Worm (Caenorhabditis elegans) whole organism, midembryonic: Measurements from ENCODE around the gene str-89.

Experiments used
- T22C8.4 ChIP-seq: fragments of 200-800 bp; sonication (Bioruptor generic); IDR thresholded peaks from 2 replicates; pipeline ENCODE4 v1.3.6; 2022; ENCODE audit warnings: missing genetic modification characterization, missing compliant biosample characterization
- cog-1 ChIP-seq: sonication (generic microtip); optimal IDR thresholded peaks from 2 replicates; lab custom pipeline; 2016; ENCODE audit warnings: missing genetic modification characterization, missing compliant biosample characterization
- flt-1 ChIP-seq: fragments of 200-800 bp; sonication (Bioruptor generic); IDR thresholded peaks from 2 replicates; pipeline ENCODE4 v1.3.6; 2022; ENCODE audit warnings: missing genetic modification characterization, missing compliant biosample characterization
- klf-2 ChIP-seq: fragments of 200-800 bp; sonication (Bioruptor generic); conservative IDR thresholded peaks from 2 replicates; pipeline ENCODE4 v1.3.6; 2022; ENCODE audit warnings: missing genetic modification reagents, missing genetic modification characterization, missing compliant biosample characterization
- med-1 ChIP-seq: sonication (generic microtip); optimal IDR thresholded peaks from 2 replicates; lab custom pipeline; 2017; ENCODE audit warnings: missing genetic modification characterization, mild to moderate bottlenecking, missing compliant biosample characterization, antibody characterized with exemption, missing genetic modification reagents; ENCODE audit not compliant: insufficient read depth
- ref-1 ChIP-seq: fragments of 200-800 bp; sonication (Bioruptor generic); conservative IDR thresholded peaks from 2 replicates; pipeline ENCODE4 v1.3.6; 2022; ENCODE audit warnings: missing genetic modification reagents, missing genetic modification characterization, missing compliant biosample characterization
- tab-1 ChIP-seq: fragments of 200-800 bp; sonication (Bioruptor generic); IDR thresholded peaks from 2 replicates; pipeline ENCODE4 v1.3.6; 2022; ENCODE audit warnings: missing genetic modification characterization, missing compliant biosample characterization
- ztf-23 ChIP-seq: fragments of 200-800 bp; sonication (Bioruptor generic); IDR thresholded peaks from 2 replicates; pipeline ENCODE4 v1.3.6; 2022; ENCODE audit warnings: missing genetic modification reagents, missing genetic modification characterization, missing compliant biosample characterization
- ztf-29 ChIP-seq: fragments of 200-800 bp; sonication (Bioruptor generic); IDR thresholded peaks from 2 replicates; pipeline ENCODE4 v1.3.6; 2022; ENCODE audit warnings: missing genetic modification reagents, missing genetic modification characterization, missing compliant biosample characterization

str-89 gene

ce11 chrV:17684857-17685256, 16.2 kb downstream of the str-89 start, which contains the start of the genes F59A1.16 and F59A1.6:
TSS of gene F59A1.16 (minus strand) at chrV:17684957.
TSS of gene F59A1.6 (plus strand) at chrV:17685141.
- TF ChIP-seq ref-1: no peak
- no peak for TF ChIP-seq med-1 (GFP tag; lab: Kevin White, UChicago)
- no peak for TF ChIP-seq klf-2 (GFP tag; lab: Robert Waterston, UW)
- no peak for TF ChIP-seq cog-1
- no peak for TF ChIP-seq tab-1 (GFP tag; lab: Robert Waterston, UW)
- TF ChIP-seq ztf-29: no peak
- no peak for TF ChIP-seq T22C8.4 (GFP tag; lab: Robert Waterston, UW)
- no peak for TF ChIP-seq ztf-23 (GFP tag; lab: Robert Waterston, UW)
- no peak for TF ChIP-seq flt-1 (GFP tag; lab: Robert Waterston, UW)

ce11 chrV:17686852-17687251, 18.2 kb downstream of the str-89 start, which contains the start of gene F59A1.18:
TSS of gene F59A1.18 (minus strand) at chrV:17686952.
- no peak for TF ChIP-seq med-1 (GFP tag; lab: Kevin White, UChicago)

ce11 chrV:17690922-17691321, 22.3 kb downstream of the str-89 start, which contains the start of gene F59A1.13:
TSS of gene F59A1.13 (minus strand) at chrV:17691022.
- TF ChIP-seq tab-1 (GFP tag; lab: Robert Waterston, UW): no peak
- TF ChIP-seq ztf-29: no peak
- TF ChIP-seq ztf-23 (GFP tag; lab: Robert Waterston, UW): no peak
- TF ChIP-seq T22C8.4 (GFP tag; lab: Robert Waterston, UW): no peak
- no peak for TF ChIP-seq ref-1
- TF ChIP-seq cog-1: no peak
- no peak for TF ChIP-seq klf-2 (GFP tag; lab: Robert Waterston, UW)
- TF ChIP-seq flt-1 (GFP tag; lab: Robert Waterston, UW): no peak
- TF ChIP-seq med-1 (GFP tag; lab: Kevin White, UChicago): no peak

ce11 chrV:17694260-17694659, 25.6 kb downstream of the str-89 start:
- no peak for TF ChIP-seq klf-2 (GFP tag; lab: Robert Waterston, UW)

ce11 chrV:17695802-17696201, 27.2 kb downstream of the str-89 start, which contains the start of gene Y26G10.1:
TSS of gene Y26G10.1 (minus strand) at chrV:17695902.
- TF ChIP-seq klf-2 (GFP tag; lab: Robert Waterston, UW) (no peak), ztf-29 (no peak), tab-1 (GFP tag; lab: Robert Waterston, UW) (no peak), T22C8.4 (GFP tag; lab: Robert Waterston, UW) (no peak), flt-1 (GFP tag; lab: Robert Waterston, UW) (no peak), ztf-23 (GFP tag; lab: Robert Waterston, UW) (no peak), med-1 (GFP tag; lab: Kevin White, UChicago) (no peak), cog-1 (no peak), ref-1 (no peak)

- TF ChIP-seq T22C8.4 (GFP tag; lab: Robert Waterston, UW) (no peak), ztf-23 (GFP tag; lab: Robert Waterston, UW) (no peak), ztf-29 (no peak)
Observed at ce11 chrV:17696753-17697152, 28.1 kb downstream of the str-89 start, which contains the start of gene spp-29. TSS of gene spp-29 (minus strand) at chrV:17696853.

- TF ChIP-seq ztf-29 (no peak), flt-1 (GFP tag; lab: Robert Waterston, UW) (no peak), ref-1 (no peak), cog-1 (no peak), T22C8.4 (GFP tag; lab: Robert Waterston, UW) (no peak), tab-1 (GFP tag; lab: Robert Waterston, UW) (no peak), klf-2 (GFP tag; lab: Robert Waterston, UW) (no peak), med-1 (GFP tag; lab: Kevin White, UChicago) (no peak), ztf-23 (GFP tag; lab: Robert Waterston, UW) (no peak)
Observed at ce11 chrV:17699097-17699496, 30.5 kb downstream of the str-89 start, which contains the start of gene Y26G10.4. TSS of gene Y26G10.4 (minus strand) at chrV:17699197.

- TF ChIP-seq flt-1 (GFP tag; lab: Robert Waterston, UW) (no peak), ztf-23 (GFP tag; lab: Robert Waterston, UW) (no peak), klf-2 (GFP tag; lab: Robert Waterston, UW) (no peak), cog-1 (no peak), T22C8.4 (GFP tag; lab: Robert Waterston, UW) (no peak), ztf-29 (no peak), med-1 (GFP tag; lab: Kevin White, UChicago) (no peak), tab-1 (GFP tag; lab: Robert Waterston, UW) (no peak), ref-1 (no peak)
Observed at ce11 chrV:17699659-17700058, 31.0 kb downstream of the str-89 start, which contains the start of gene Y26G10.6. TSS of gene Y26G10.6 (plus strand) at chrV:17699959.

ce11 chrV:17700728-17701262, 32.2 kb downstream of the str-89 start, which contains the start of the genes Y26G10.5 and srh-32:
TSS of gene Y26G10.5 (minus strand) at chrV:17700828.
TSS of gene srh-32 (plus strand) at chrV:17701212.
- TF ChIP-seq cog-1: no peak
- no peak for TF ChIP-seq klf-2 (GFP tag; lab: Robert Waterston, UW)
- TF ChIP-seq tab-1 (GFP tag; lab: Robert Waterston, UW): no peak
- no peak for TF ChIP-seq T22C8.4 (GFP tag; lab: Robert Waterston, UW)
- no peak for TF ChIP-seq flt-1 (GFP tag; lab: Robert Waterston, UW)
- TF ChIP-seq ztf-23 (GFP tag; lab: Robert Waterston, UW): no peak
- TF ChIP-seq ref-1: no peak
- TF ChIP-seq ztf-29: no peak
- no peak for TF ChIP-seq med-1 (GFP tag; lab: Kevin White, UChicago)

ce11 chrV:17705814-17706213, 37.2 kb downstream of the str-89 start, which contains the start of gene W06D12.6:
TSS of gene W06D12.6 (plus strand) at chrV:17706114.
- no peak for TF ChIP-seq tab-1 (GFP tag; lab: Robert Waterston, UW)
- no peak for TF ChIP-seq med-1 (GFP tag; lab: Kevin White, UChicago)
- no peak for TF ChIP-seq flt-1 (GFP tag; lab: Robert Waterston, UW)
- no peak for TF ChIP-seq cog-1
- no peak for TF ChIP-seq ref-1
- TF ChIP-seq T22C8.4 (GFP tag; lab: Robert Waterston, UW): no peak
- no peak for TF ChIP-seq klf-2 (GFP tag; lab: Robert Waterston, UW)
- TF ChIP-seq ztf-29: no peak
- TF ChIP-seq ztf-23 (GFP tag; lab: Robert Waterston, UW): no peak
